Fruit fly (Drosophila melanogaster) whole organism, embryonic: ENCODE results near the gene fwd.

ENCODE experiments used
- CG10209 ChIP-seq: fragments of 200-800 bp; sonication (Bioruptor generic); optimal IDR thresholded peaks from 3 replicates; lab custom pipeline; 2017; ENCODE audit warnings: missing biosample characterization, mild to moderate bottlenecking, missing genetic modification characterization, missing genetic modification reagents
- CG3995 ChIP-seq: fragments of 200-800 bp; sonication (Bioruptor generic); optimal IDR thresholded peaks from 3 replicates; lab custom pipeline; 2016; ENCODE audit warnings: missing biosample characterization, missing genetic modification characterization
- pb ChIP-seq: fragments of 200-800 bp; sonication (Bioruptor generic); optimal IDR thresholded peaks from 3 replicates; lab custom pipeline; 2016; ENCODE audit warnings: missing biosample characterization, missing genetic modification characterization

- TF ChIP-seq pb (GFP tag; lab: Kevin White, UChicago), result no peak
- no peak for TF ChIP-seq CG3995 (GFP tag; lab: Kevin White, UChicago)
- no peak for TF ChIP-seq CG10209 (GFP tag; lab: Kevin White, UChicago)
These were observed 1.1 kb upstream of the fwd start for dm6 chr3L:320798-321197.
